Worm (Caenorhabditis elegans) whole organism, L4 larva: ENCODE data around the gene T20F7.3.

ENCODE experiments used
- daf-12 ChIP-seq: fragments of 150-350 bp; optimal IDR thresholded peaks from 2 replicates; lab custom pipeline; 2014; ENCODE audit warnings: missing biosample characterization, missing genetic modification reagents, missing genetic modification characterization
- egl-27 ChIP-seq: sonication (generic microtip); optimal IDR thresholded peaks from 3 replicates; lab custom pipeline; 2017; ENCODE audit warnings: missing biosample characterization, missing genetic modification reagents, missing genetic modification characterization
- lin-13 ChIP-seq: fragments of 150-350 bp; optimal IDR thresholded peaks from 2 replicates; lab custom pipeline; 2014; ENCODE audit warnings: missing biosample characterization, missing genetic modification reagents, missing genetic modification characterization
- mep-1 ChIP-seq: fragments of 150-350 bp; sonication (generic microtip); optimal IDR thresholded peaks from 3 replicates; lab custom pipeline; 2014; ENCODE audit warnings: missing biosample characterization, missing genetic modification characterization
- nhr-42 ChIP-seq: fragments of 200-800 bp; sonication (Bioruptor generic); IDR thresholded peaks from 2 replicates; pipeline ENCODE4 v1.3.6; 2022; ENCODE audit warnings: missing genetic modification characterization, missing compliant biosample characterization
- pha-4 ChIP-seq, 2 experiments: fragments of 150-350 bp in 1 of 2; fragments of 200-800 bp in 1 of 2; sonication (Bioruptor generic) in 1 of 2; IDR thresholded peaks in 1 of 2; optimal IDR thresholded peaks in 1 of 2; 2 replicates each; pipeline versions ENCODE4 v1.3.6 to Lab custom; 2014 to 2022; ENCODE audit warnings: missing genetic modification characterization in 2 of 2, missing genetic modification reagents in 2 of 2, missing biosample characterization in 1 of 2, missing compliant biosample characterization in 1 of 2
- zag-1 ChIP-seq: fragments of 150-350 bp; optimal IDR thresholded peaks from 2 replicates; lab custom pipeline; 2014; ENCODE audit warnings: missing biosample characterization, missing genetic modification characterization

- TF ChIP-seq lin-13 (GFP tag; lab: Kevin White, UChicago) (no peak), mep-1 (tag; lab: Kevin White, UChicago) (no peak), nhr-42 (GFP tag; lab: Robert Waterston, UW) (no peak), daf-12 (tag; lab: Kevin White, UChicago) (no peak), pha-4 (GFP tag; IDR thresholded peaks at IDR 0.05; lab: Robert Waterston, UW) (no peak), pha-4 (tag; optimal IDR thresholded peaks at IDR 0.05; lab: Kevin White, UChicago) (peak; percentile 35), zag-1 (tag; lab: Kevin White, UChicago) (no peak), egl-27 (no peak)
Measured at ce11 chrX:16814913-16815312, 45.3 kb upstream of the T20F7.3 start.
